Fruit fly (Drosophila melanogaster) whole organism, prepupa: ENCODE measurements around the gene CG6059.
A peak's percentile ranks its signal among the peaks of the same experiment; 100 is the strongest.

Experiments
- Blimp-1 ChIP-seq: fragments of 200-800 bp; sonication (Bioruptor generic); optimal IDR thresholded peaks from 3 replicates; lab custom pipeline; 2017; ENCODE audit warnings: missing biosample characterization, missing genetic modification characterization, mild to moderate bottlenecking, moderate library complexity, missing genetic modification reagents
- CG10631 ChIP-seq: fragments of 200-800 bp; sonication (Bioruptor generic); optimal IDR thresholded peaks from 2 replicates; lab custom pipeline; 2016; ENCODE audit warnings: missing biosample characterization, missing genetic modification characterization
- CG10669 ChIP-seq: fragments of 200-800 bp; sonication (Bioruptor generic); optimal IDR thresholded peaks from 3 replicates; lab custom pipeline; 2018; ENCODE audit warnings: missing biosample characterization, mild to moderate bottlenecking, missing genetic modification characterization, moderate library complexity
- CG11294 ChIP-seq: fragments of 200-800 bp; sonication (Bioruptor generic); IDR thresholded peaks from 2 replicates; pipeline ENCODE4 v1.3.6; 2022; ENCODE audit warnings: missing biosample characterization, missing genetic modification characterization
- CG11902 ChIP-seq: fragments of 200-800 bp; sonication (Bioruptor generic); optimal IDR thresholded peaks from 3 replicates; lab custom pipeline; 2016; ENCODE audit warnings: missing biosample characterization, missing genetic modification characterization
- CG15336 ChIP-seq: fragments of 200-800 bp; sonication (Bioruptor generic); IDR thresholded peaks from 2 replicates; pipeline ENCODE4 v1.3.6; 2022; ENCODE audit warnings: missing biosample characterization, missing genetic modification characterization
- CG1621 ChIP-seq: fragments of 200-800 bp; sonication (Bioruptor generic); optimal IDR thresholded peaks from 3 replicates; lab custom pipeline; 2018; ENCODE audit warnings: missing biosample characterization, mild to moderate bottlenecking, missing genetic modification characterization
- CG16779 ChIP-seq: fragments of 200-800 bp; sonication (Bioruptor generic); optimal IDR thresholded peaks from 3 replicates; lab custom pipeline; 2017; ENCODE audit warnings: missing biosample characterization, mild to moderate bottlenecking, missing genetic modification characterization
- CG3032 ChIP-seq: fragments of 200-800 bp; optimal IDR thresholded peaks from 2 replicates; lab custom pipeline; 2019; ENCODE audit warnings: missing biosample characterization, mild to moderate bottlenecking, missing genetic modification characterization, moderate library complexity
- CG31627 ChIP-seq: fragments of 200-800 bp; sonication (Bioruptor generic); optimal IDR thresholded peaks from 3 replicates; lab custom pipeline; 2016; ENCODE audit warnings: missing biosample characterization, missing genetic modification characterization
- CG34406 ChIP-seq: fragments of 200-800 bp; sonication (Bioruptor generic); optimal IDR thresholded peaks from 3 replicates; lab custom pipeline; 2016; ENCODE audit warnings: missing biosample characterization, missing genetic modification characterization
- CG3919 ChIP-seq: fragments of 200-800 bp; sonication (Bioruptor generic); optimal IDR thresholded peaks from 3 replicates; lab custom pipeline; 2016; ENCODE audit warnings: missing biosample characterization, missing genetic modification characterization
- CG6163 ChIP-seq: fragments of 200-800 bp; sonication (Bioruptor generic); IDR thresholded peaks from 3 replicates; pipeline ENCODE4 v1.3.6; 2022; ENCODE audit warnings: missing biosample characterization, missing genetic modification characterization
- CG6792 ChIP-seq: fragments of 200-800 bp; sonication (Bioruptor generic); optimal IDR thresholded peaks from 3 replicates; lab custom pipeline; 2016; ENCODE audit warnings: missing biosample characterization, missing genetic modification characterization
- CG6808 ChIP-seq: fragments of 200-800 bp; sonication (Bioruptor generic); optimal IDR thresholded peaks from 3 replicates; lab custom pipeline; 2017; ENCODE audit warnings: missing biosample characterization, missing genetic modification characterization, mild to moderate bottlenecking, moderate library complexity, missing genetic modification reagents
- CG6854 ChIP-seq: fragments of 200-800 bp; sonication (Bioruptor generic); optimal IDR thresholded peaks from 2 replicates; lab custom pipeline; 2017; ENCODE audit warnings: missing biosample characterization, mild to moderate bottlenecking, missing genetic modification characterization
- CG8119 ChIP-seq: fragments of 200-800 bp; sonication (Bioruptor generic); IDR thresholded peaks from 3 replicates; pipeline ENCODE4 v1.3.6; 2022; ENCODE audit warnings: missing biosample characterization, missing genetic modification characterization
- CG8319 ChIP-seq: fragments of 200-800 bp; sonication (Bioruptor generic); optimal IDR thresholded peaks from 3 replicates; lab custom pipeline; 2016; ENCODE audit warnings: missing biosample characterization, missing genetic modification characterization
- CG8632 ChIP-seq: fragments of 200-800 bp; sonication (Bioruptor generic); optimal IDR thresholded peaks from 3 replicates; lab custom pipeline; 2016; ENCODE audit warnings: missing biosample characterization, missing genetic modification characterization
- CG9139 ChIP-seq: fragments of 200-800 bp; sonication (Bioruptor generic); optimal IDR thresholded peaks from 3 replicates; lab custom pipeline; 2017; ENCODE audit warnings: missing biosample characterization, mild to moderate bottlenecking, missing genetic modification characterization
- Eip75B ChIP-seq: fragments of 200-800 bp; sonication (Bioruptor generic); optimal IDR thresholded peaks from 3 replicates; lab custom pipeline; 2016; ENCODE audit warnings: missing biosample characterization, missing genetic modification characterization
- Eip78C ChIP-seq: fragments of 200-800 bp; sonication (Bioruptor generic); peaks from one replicate; lab custom pipeline; 2016; ENCODE audit warnings: missing biosample characterization, missing genetic modification characterization
- Eip93F ChIP-seq: fragments of 200-800 bp; sonication (Bioruptor generic); optimal IDR thresholded peaks from 2 replicates; lab custom pipeline; 2016; ENCODE audit warnings: missing biosample characterization, mild to moderate bottlenecking, missing genetic modification characterization
- Ets21C ChIP-seq: fragments of 200-800 bp; sonication (Bioruptor generic); optimal IDR thresholded peaks from 3 replicates; lab custom pipeline; 2016; ENCODE audit warnings: missing biosample characterization, missing genetic modification characterization
- Ets96B ChIP-seq: fragments of 200-800 bp; optimal IDR thresholded peaks from 2 replicates; lab custom pipeline; 2019; ENCODE audit warnings: missing biosample characterization, mild to moderate bottlenecking, missing genetic modification characterization, moderate library complexity
- Gug ChIP-seq: fragments of 200-800 bp; sonication (Bioruptor generic); IDR thresholded peaks from 2 replicates; pipeline ENCODE4 v1.3.6; 2022; ENCODE audit warnings: missing biosample characterization, missing genetic modification characterization
- Hr38 ChIP-seq: sonication (Bioruptor generic); optimal IDR thresholded peaks from 2 replicates; lab custom pipeline; 2016; ENCODE audit warnings: missing biosample characterization, missing genetic modification characterization
- Hr39 ChIP-seq: fragments of 200-800 bp; sonication (Bioruptor generic); optimal IDR thresholded peaks from 2 replicates; lab custom pipeline; 2016; ENCODE audit warnings: missing biosample characterization, missing genetic modification characterization
- Lpt ChIP-seq: fragments of 200-800 bp; sonication (Bioruptor generic); optimal IDR thresholded peaks from 3 replicates; lab custom pipeline; 2016; ENCODE audit warnings: missing biosample characterization, missing genetic modification characterization
- OdsH ChIP-seq: fragments of 200-800 bp; sonication (Bioruptor generic); optimal IDR thresholded peaks from 3 replicates; lab custom pipeline; 2016; ENCODE audit warnings: missing biosample characterization, missing genetic modification characterization
- Smox ChIP-seq: fragments of 200-800 bp; sonication (Bioruptor generic); optimal IDR thresholded peaks from 3 replicates; lab custom pipeline; 2016; ENCODE audit warnings: missing biosample characterization, missing genetic modification characterization
- Sox14 ChIP-seq: fragments of 200-800 bp; sonication (Bioruptor generic); optimal IDR thresholded peaks from 3 replicates; lab custom pipeline; 2016; ENCODE audit warnings: missing biosample characterization, missing genetic modification characterization
- Sox15 ChIP-seq: fragments of 200-800 bp; sonication (Bioruptor generic); optimal IDR thresholded peaks from 3 replicates; lab custom pipeline; 2016; ENCODE audit warnings: missing biosample characterization, missing genetic modification characterization
- achi ChIP-seq: fragments of 200-800 bp; sonication (Bioruptor generic); optimal IDR thresholded peaks from 3 replicates; lab custom pipeline; 2016; ENCODE audit warnings: missing biosample characterization, missing genetic modification characterization
- acj6 ChIP-seq: fragments of 200-800 bp; sonication (Bioruptor generic); optimal IDR thresholded peaks from 3 replicates; lab custom pipeline; 2016; ENCODE audit warnings: missing biosample characterization, missing genetic modification characterization
- eg ChIP-seq: fragments of 200-800 bp; sonication (Bioruptor generic); IDR thresholded peaks from 3 replicates; pipeline ENCODE4 v1.3.6; 2022; ENCODE audit warnings: missing biosample characterization, missing genetic modification characterization
- esn ChIP-seq: fragments of 200-800 bp; sonication (Bioruptor generic); optimal IDR thresholded peaks from 2 replicates; lab custom pipeline; 2016; ENCODE audit warnings: missing biosample characterization, mild to moderate bottlenecking, missing genetic modification characterization, moderate library complexity
- fd85E ChIP-seq: fragments of 200-800 bp; sonication (Bioruptor generic); optimal IDR thresholded peaks from 3 replicates; lab custom pipeline; 2016; ENCODE audit warnings: missing biosample characterization, missing genetic modification characterization
- fkh ChIP-seq: fragments of 200-800 bp; sonication (Bioruptor generic); optimal IDR thresholded peaks from 3 replicates; lab custom pipeline; 2017; ENCODE audit warnings: missing biosample characterization, mild to moderate bottlenecking, missing genetic modification characterization, moderate library complexity
- lz ChIP-seq: fragments of 200-800 bp; sonication (Bioruptor generic); optimal IDR thresholded peaks from 3 replicates; lab custom pipeline; 2016; ENCODE audit warnings: missing biosample characterization, missing genetic modification characterization
- net ChIP-seq: fragments of 200-800 bp; sonication (Bioruptor generic); optimal IDR thresholded peaks from 3 replicates; lab custom pipeline; 2016; ENCODE audit warnings: missing biosample characterization, missing genetic modification characterization
- salr ChIP-seq, 2 experiments: fragments of 200-800 bp; sonication (Bioruptor generic); optimal IDR thresholded peaks; 3 replicates each; lab custom pipeline; 2016 to 2018; ENCODE audit warnings: missing biosample characterization in 2 of 2, missing genetic modification characterization in 2 of 2, mild to moderate bottlenecking in 1 of 2
- spab ChIP-seq: fragments of 200-800 bp; sonication (Bioruptor generic); optimal IDR thresholded peaks from 2 replicates; lab custom pipeline; 2017; ENCODE audit warnings: missing biosample characterization, mild to moderate bottlenecking, missing genetic modification characterization, missing genetic modification reagents
- ss ChIP-seq, 2 experiments: fragments of 200-800 bp; sonication (Bioruptor generic); optimal IDR thresholded peaks; 2 replicates in 1 of 2; 3 replicates in 1 of 2; lab custom pipeline; 2017 to 2018; ENCODE audit warnings: mild to moderate bottlenecking in 2 of 2, missing biosample characterization in 2 of 2, missing genetic modification characterization in 2 of 2, moderate library complexity in 1 of 2
- svp ChIP-seq: fragments of 200-800 bp; sonication (Bioruptor generic); peaks from one replicate; lab custom pipeline; 2016; ENCODE audit warnings: missing biosample characterization, missing genetic modification characterization
- vri ChIP-seq: fragments of 200-800 bp; sonication (Bioruptor generic); optimal IDR thresholded peaks from 3 replicates; lab custom pipeline; 2016; ENCODE audit warnings: missing biosample characterization, mild to moderate bottlenecking, missing genetic modification characterization

Gene CG6059

DNA sequence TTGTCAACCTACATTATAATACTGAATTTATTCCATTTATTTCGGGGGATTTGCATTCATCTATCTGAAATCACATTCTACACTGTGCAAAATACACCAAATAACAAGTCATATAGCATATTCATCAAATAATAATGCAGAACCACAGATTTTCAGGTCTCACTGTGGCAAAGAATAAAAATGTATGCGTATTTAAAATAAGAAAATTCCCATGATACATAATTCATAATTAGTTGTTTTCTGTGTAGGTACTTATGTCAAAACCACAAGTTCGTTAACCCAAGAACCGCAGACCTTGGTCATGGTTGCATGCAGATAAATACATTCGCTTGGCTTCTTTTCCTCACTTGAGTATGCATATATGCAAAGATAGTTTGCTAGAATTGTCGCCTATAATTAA lies 32.2 kb downstream of the CG6059 start (continued):
- peak; percentile 79 for TF ChIP-seq CG6163 (GFP tag; lab: Robert Waterston, UW)

DNA sequence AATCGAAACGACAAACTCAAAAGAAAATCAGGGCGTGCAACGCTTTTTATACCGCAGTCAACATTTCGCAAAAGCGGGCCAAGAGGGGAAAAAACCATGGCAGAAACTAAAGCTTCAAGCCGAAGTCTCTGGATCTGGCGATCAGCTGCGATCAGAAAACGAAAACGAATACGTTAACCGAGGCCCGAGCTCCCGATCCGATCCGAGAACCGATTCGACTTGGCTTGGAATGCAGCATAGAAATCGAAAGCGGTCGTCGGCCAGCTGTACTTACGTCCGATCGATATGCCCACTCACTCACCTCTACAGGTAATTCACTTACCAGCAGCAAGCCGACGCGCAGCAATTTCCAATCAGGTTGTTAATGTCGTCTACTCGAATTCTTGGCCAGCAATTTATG lies 33.4 kb downstream of the CG6059 start, which contains the start of gene Cpr97Eb:
Cpr97Eb (minus strand) TSS at position 25 of the 400 bp plus-strand sequence.
- peak; percentile 84 for TF ChIP-seq Blimp-1 (GFP tag; lab: Kevin White, UChicago)
- TF ChIP-seq Eip75B: peak; percentile 42
- peak in 1 of 2 experiments; percentile 43 for TF ChIP-seq ss (GFP tag; optimal IDR thresholded peaks at IDR 0.05; lab: Kevin White, UChicago)
- TF ChIP-seq CG6808: no peak
- TF ChIP-seq CG3919 (GFP tag; lab: Kevin White, UChicago): no peak
- no peak for TF ChIP-seq CG10631 (GFP tag; lab: Kevin White, UChicago)
- no peak for TF ChIP-seq CG9139 (GFP tag; lab: Kevin White, UChicago)
- no peak for TF ChIP-seq esn
- no peak for TF ChIP-seq CG8119 (GFP tag; lab: Robert Waterston, UW)
- TF ChIP-seq eg (GFP tag; lab: Robert Waterston, UW): 0 out of 3 replicates have a peak, but pooled peaks have one; percentile 21
- peak; percentile 54; the same call in 2 of the 3 replicates for TF ChIP-seq CG6163 (GFP tag; lab: Robert Waterston, UW)
- no peak for TF ChIP-seq CG6854 (GFP tag; lab: Kevin White, UChicago)
- TF ChIP-seq acj6 (GFP tag; lab: Kevin White, UChicago): no peak
- no peak for TF ChIP-seq Hr38 (GFP tag; lab: Kevin White, UChicago)
- no peak for TF ChIP-seq lz
- no peak for TF ChIP-seq CG16779
- TF ChIP-seq Gug (GFP tag; lab: Robert Waterston, UW): no peak
- TF ChIP-seq Sox15 (GFP tag; lab: Kevin White, UChicago): no peak
- TF ChIP-seq spab (GFP tag; lab: Kevin White, UChicago): no peak
- peak; percentile 18 for TF ChIP-seq Eip78C (GFP tag; lab: Kevin White, UChicago)
- no peak for TF ChIP-seq fd85E (GFP tag; lab: Kevin White, UChicago)
- TF ChIP-seq Lpt (GFP tag; lab: Kevin White, UChicago): peak; percentile 25
- TF ChIP-seq, all 60 proteins: peak for 7

DNA sequence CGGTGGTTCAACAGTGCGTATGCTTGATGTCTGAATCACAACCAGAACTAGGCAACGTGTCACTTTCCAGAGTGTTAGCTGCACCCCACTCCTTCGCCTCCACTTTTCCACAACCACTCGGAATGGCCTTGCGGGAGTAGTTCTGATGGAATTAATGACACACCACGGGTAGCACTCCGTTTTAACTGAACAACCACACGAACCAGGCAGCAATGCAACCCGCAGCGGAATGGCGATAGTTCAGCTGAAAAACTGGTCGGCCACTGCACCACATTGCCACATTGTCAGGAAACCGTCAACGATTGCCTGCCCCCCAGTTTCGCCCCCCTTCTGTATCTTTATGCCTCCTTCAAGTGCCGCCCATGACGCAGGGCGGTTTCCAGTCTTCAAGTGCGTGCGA lies 36.9 kb downstream of the CG6059 start, which contains the start of gene Cpr97Ea:
Cpr97Ea (minus strand) TSS at position 230 of the 400 bp plus-strand sequence.
- TF ChIP-seq CG15336: no peak
- no peak for TF ChIP-seq CG9139 (GFP tag; lab: Kevin White, UChicago)
- peak; percentile 18 for TF ChIP-seq Eip78C (GFP tag; lab: Kevin White, UChicago)
- TF ChIP-seq CG6808: no peak
- TF ChIP-seq CG34406 (GFP tag; lab: Kevin White, UChicago): no peak
- no peak for TF ChIP-seq CG3032 (tag; lab: Kevin White, UChicago)
- TF ChIP-seq Hr39 (GFP tag; lab: Kevin White, UChicago): no peak
- TF ChIP-seq CG1621 (tag; lab: Kevin White, UChicago): peak; percentile 76
- peak; percentile 0 to 18 for TF ChIP-seq ss (GFP tag; optimal IDR thresholded peaks at IDR 0.05; lab: Kevin White, UChicago)
- no peak for TF ChIP-seq salr (GFP tag; optimal IDR thresholded peaks at IDR 0.05; lab: Kevin White, UChicago)
- no peak for TF ChIP-seq Ets21C
- no peak for TF ChIP-seq net
- no peak for TF ChIP-seq Smox

DNA sequence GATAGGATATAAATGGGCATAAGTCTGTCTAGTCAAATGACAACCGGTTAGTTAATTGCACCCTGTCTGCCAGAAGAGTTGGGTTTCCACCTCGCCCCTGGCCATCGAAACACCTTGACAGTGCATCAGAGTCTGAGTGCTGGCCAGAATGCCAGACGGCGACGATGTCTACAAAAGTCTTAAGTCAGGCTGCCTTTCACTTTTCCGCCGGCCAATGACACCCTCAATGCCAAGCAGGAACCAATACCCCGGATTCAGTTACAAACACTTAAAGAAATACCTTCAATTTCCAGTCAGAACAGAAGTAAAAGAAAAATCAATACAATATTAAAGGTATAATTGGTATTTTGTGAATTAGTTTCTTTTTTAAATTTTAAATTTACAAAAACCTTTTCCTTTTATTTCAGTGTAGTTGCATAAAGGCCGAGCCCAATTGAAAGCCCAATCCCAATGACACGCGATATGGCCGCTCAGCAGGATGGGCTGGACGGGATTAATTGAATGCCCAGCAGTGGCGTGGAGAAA lies 39.9 kb downstream of the CG6059 start:
- no peak for TF ChIP-seq CG11902
- no peak for TF ChIP-seq CG8119 (GFP tag; lab: Robert Waterston, UW)
- peak; percentile 68 to 74 for TF ChIP-seq ss (GFP tag; optimal IDR thresholded peaks at IDR 0.05; lab: Kevin White, UChicago)
- no peak for TF ChIP-seq CG11294 (GFP tag; lab: Robert Waterston, UW)
- TF ChIP-seq CG6792 (GFP tag; lab: Kevin White, UChicago): peak; percentile 16
- TF ChIP-seq spab (GFP tag; lab: Kevin White, UChicago): peak; percentile 45
- no peak for TF ChIP-seq CG6854 (GFP tag; lab: Kevin White, UChicago)
- peak; percentile 21 for TF ChIP-seq CG10631 (GFP tag; lab: Kevin White, UChicago)
- no peak for TF ChIP-seq Eip93F
- no peak for TF ChIP-seq fd85E (GFP tag; lab: Kevin White, UChicago)
- TF ChIP-seq CG8632: no peak
- no peak for TF ChIP-seq Sox14 (GFP tag; lab: Kevin White, UChicago)
- TF ChIP-seq net: peak; percentile 22
- no peak for TF ChIP-seq OdsH (GFP tag; lab: Kevin White, UChicago)
- TF ChIP-seq CG8319: peak; percentile 4
- TF ChIP-seq achi (GFP tag; lab: Kevin White, UChicago): peak; percentile 53
- no peak for TF ChIP-seq vri (GFP tag; lab: Kevin White, UChicago)
- no peak for TF ChIP-seq CG31627 (GFP tag; lab: Kevin White, UChicago)
- no peak for TF ChIP-seq svp (GFP tag; lab: Kevin White, UChicago)
- TF ChIP-seq acj6 (GFP tag; lab: Kevin White, UChicago): no peak
- no peak for TF ChIP-seq fkh (GFP tag; lab: Kevin White, UChicago)
- no peak for TF ChIP-seq CG10669 (GFP tag; lab: Kevin White, UChicago)
- TF ChIP-seq Ets96B (tag; lab: Kevin White, UChicago): peak; percentile 64
